Fruit fly (Drosophila melanogaster): ENCODE measurements around the gene eRF3.

DNA sequence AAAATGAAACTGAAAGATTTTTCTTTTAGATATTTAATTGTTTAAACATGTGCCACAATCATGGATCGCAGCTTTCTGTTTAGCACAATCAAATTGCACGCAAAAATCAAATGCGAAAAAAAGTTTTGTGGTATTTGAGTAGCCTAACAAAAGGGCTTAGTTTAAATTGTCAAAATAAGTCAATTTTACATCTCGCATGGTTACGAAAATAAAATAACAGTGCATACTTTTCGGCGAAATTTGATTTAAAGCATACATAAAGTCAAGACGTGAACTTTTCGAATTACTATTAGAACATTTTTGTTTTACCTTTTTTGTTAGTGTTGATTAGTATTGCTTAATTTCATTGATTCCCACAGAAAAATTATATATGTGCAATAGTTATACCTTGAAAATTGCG is 20.8 kb downstream of the eRF3 start:
- TF ChIP-seq cyc (GFP tag; optimal IDR thresholded peaks at IDR 0.05) (no peak), ss (GFP tag; optimal IDR thresholded peaks at IDR 0.05) (no peak), Hr4 (GFP tag; optimal IDR thresholded peaks at IDR 0.05) (no peak), CG10669 (GFP tag; optimal IDR thresholded peaks at IDR 0.05) (no peak), Gug (GFP tag; IDR thresholded peaks at IDR 0.05) (no peak), OdsH (GFP tag; optimal IDR thresholded peaks at IDR 0.05) (no peak), CG1621 (tag; optimal IDR thresholded peaks at IDR 0.05) (no peak), CG11762 (GFP tag; optimal IDR thresholded peaks at IDR 0.05; ENCODE audit: insufficient read depth) (no peak), Blimp-1 (GFP tag; optimal IDR thresholded peaks at IDR 0.05) (no peak), Hr38 (GFP tag; optimal IDR thresholded peaks at IDR 0.05) (no peak), dsx (GFP tag; optimal IDR thresholded peaks at IDR 0.05; ENCODE audit: poor library complexity, severe bottlenecking) (no peak), eg (GFP tag; IDR thresholded peaks at IDR 0.05) (no peak), spab (GFP tag; optimal IDR thresholded peaks at IDR 0.05) (no peak)

All from whole organism, prepupa.